Fruit fly (Drosophila melanogaster) whole organism, embryonic: ENCODE measurements around the gene anchor.

Experiments used
- CG10147 ChIP-seq: fragments of 200-800 bp; sonication (Bioruptor generic); optimal IDR thresholded peaks from 2 replicates; lab custom pipeline; 2019; ENCODE audit warnings: missing biosample characterization, mild to moderate bottlenecking, missing genetic modification characterization, moderate library complexity
- CG10565 ChIP-seq: fragments of 200-800 bp; sonication (Bioruptor generic); optimal IDR thresholded peaks from 3 replicates; lab custom pipeline; 2016; ENCODE audit warnings: missing biosample characterization, mild to moderate bottlenecking, missing genetic modification characterization
- CG11247 ChIP-seq: fragments of 200-800 bp; sonication (Bioruptor generic); IDR thresholded peaks from 2 replicates; pipeline ENCODE4 v1.3.6; 2022; ENCODE audit warnings: missing biosample characterization, missing genetic modification characterization
- CG11560 ChIP-seq: fragments of 200-800 bp; sonication (Bioruptor generic); IDR thresholded peaks from 3 replicates; pipeline ENCODE4 v1.3.6; 2022; ENCODE audit warnings: missing biosample characterization, missing genetic modification characterization
- CG12236 ChIP-seq: fragments of 200-800 bp; sonication (Bioruptor generic); optimal IDR thresholded peaks from 2 replicates; lab custom pipeline; 2016; ENCODE audit warnings: missing biosample characterization, missing genetic modification characterization
- CG1529 ChIP-seq: fragments of 200-800 bp; sonication (Bioruptor generic); optimal IDR thresholded peaks from 3 replicates; lab custom pipeline; 2018; ENCODE audit warnings: missing biosample characterization, missing genetic modification characterization
- CG16813 ChIP-seq: fragments of 200-800 bp; sonication (Bioruptor generic); IDR thresholded peaks from 3 replicates; pipeline ENCODE4 v1.3.6; 2022; ENCODE audit warnings: missing biosample characterization, missing genetic modification characterization; ENCODE audit not compliant: partially characterized antibody
- CG18764 ChIP-seq: fragments of 200-800 bp; sonication (Bioruptor generic); optimal IDR thresholded peaks from 3 replicates; lab custom pipeline; 2016; ENCODE audit warnings: missing biosample characterization, missing genetic modification characterization
- CG2116 ChIP-seq: fragments of 200-800 bp; sonication (Bioruptor generic); optimal IDR thresholded peaks from 3 replicates; lab custom pipeline; 2018; ENCODE audit warnings: missing biosample characterization, mild to moderate bottlenecking, missing genetic modification characterization
- CG2199 ChIP-seq: fragments of 200-800 bp; sonication (Bioruptor generic); IDR thresholded peaks from 3 replicates; pipeline ENCODE4 v1.3.6; 2022; ENCODE audit warnings: missing biosample characterization, missing genetic modification characterization
- CG2875 ChIP-seq: fragments of 200-800 bp; sonication (Bioruptor generic); optimal IDR thresholded peaks from 2 replicates; lab custom pipeline; 2017; ENCODE audit warnings: missing biosample characterization, mild to moderate bottlenecking, missing genetic modification characterization, missing genetic modification reagents
- CG3065 ChIP-seq: fragments of 200-800 bp; sonication (Bioruptor generic); optimal IDR thresholded peaks from 2 replicates; lab custom pipeline; 2016; ENCODE audit warnings: missing biosample characterization, missing genetic modification characterization
- CG3726 ChIP-seq: fragments of 200-800 bp; sonication (Bioruptor generic); IDR thresholded peaks from 3 replicates; pipeline ENCODE4, ENCODE4 v1.3.6; 2022; ENCODE audit warnings: missing biosample characterization, missing genetic modification characterization
- CG7556 ChIP-seq: fragments of 200-800 bp; sonication (Bioruptor generic); optimal IDR thresholded peaks from 2 replicates; lab custom pipeline; 2017; ENCODE audit warnings: missing biosample characterization, mild to moderate bottlenecking, missing genetic modification characterization
- CG7987 ChIP-seq: fragments of 200-800 bp; sonication (Bioruptor generic); optimal IDR thresholded peaks from 2 replicates; lab custom pipeline; 2018; ENCODE audit warnings: missing biosample characterization, mild to moderate bottlenecking, missing genetic modification characterization, moderate library complexity
- CG8281 ChIP-seq: fragments of 200-800 bp; sonication (Bioruptor generic); optimal IDR thresholded peaks from 2 replicates; lab custom pipeline; 2018; ENCODE audit warnings: missing biosample characterization, mild to moderate bottlenecking, missing genetic modification characterization, moderate library complexity
- CG9215 ChIP-seq: fragments of 200-800 bp; sonication (Bioruptor generic); IDR thresholded peaks from 2 replicates; pipeline ENCODE4 v1.3.6; 2022; ENCODE audit warnings: missing biosample characterization, missing genetic modification characterization
- CG9437 ChIP-seq: fragments of 200-800 bp; sonication (Bioruptor generic); optimal IDR thresholded peaks from 2 replicates; lab custom pipeline; 2018; ENCODE audit warnings: missing biosample characterization, mild to moderate bottlenecking, missing genetic modification characterization
- CG9797 ChIP-seq: fragments of 200-800 bp; sonication (Bioruptor generic); optimal IDR thresholded peaks from 3 replicates; lab custom pipeline; 2018; ENCODE audit warnings: missing biosample characterization, mild to moderate bottlenecking, missing genetic modification characterization
- D19A ChIP-seq: fragments of 200-800 bp; optimal IDR thresholded peaks from 3 replicates; lab custom pipeline; 2019; ENCODE audit warnings: missing biosample characterization, mild to moderate bottlenecking, missing genetic modification characterization, moderate library complexity
- Dp ChIP-seq: fragments of 200-800 bp; sonication (Bioruptor generic); optimal IDR thresholded peaks from 2 replicates; lab custom pipeline; 2018; ENCODE audit warnings: missing biosample characterization, mild to moderate bottlenecking, missing genetic modification characterization, moderate library complexity
- E2f2 ChIP-seq: fragments of 200-800 bp; sonication (Bioruptor generic); IDR thresholded peaks from 2 replicates; pipeline ENCODE4 v1.3.6; 2022; ENCODE audit warnings: missing biosample characterization, missing genetic modification characterization
- Fer2 ChIP-seq: fragments of 200-800 bp; sonication (Bioruptor generic); optimal IDR thresholded peaks from 2 replicates; lab custom pipeline; 2018; ENCODE audit warnings: missing biosample characterization, mild to moderate bottlenecking, missing genetic modification characterization, moderate library complexity
- HmgD ChIP-seq: fragments of 200-800 bp; sonication (Bioruptor generic); optimal IDR thresholded peaks from 3 replicates; lab custom pipeline; 2016; ENCODE audit warnings: missing biosample characterization, missing genetic modification characterization
- Hr3 ChIP-seq: fragments of 200-800 bp; sonication (Bioruptor generic); optimal IDR thresholded peaks from 3 replicates; lab custom pipeline; 2016; ENCODE audit warnings: missing biosample characterization, missing genetic modification characterization
- Hr51 ChIP-seq, 2 experiments: fragments of 200-800 bp; sonication (Bioruptor generic); optimal IDR thresholded peaks; 2 replicates in 1 of 2; 3 replicates in 1 of 2; lab custom pipeline; 2016 to 2018; ENCODE audit warnings: missing biosample characterization in 2 of 2, missing genetic modification characterization in 2 of 2, mild to moderate bottlenecking in 1 of 2, moderate library complexity in 1 of 2
- Stat92E ChIP-seq, 3 experiments: fragments of >200 bp in 2 of 3; fragments of 200-800 bp in 1 of 3; sonication (Bioruptor generic) in 1 of 3; optimal IDR thresholded peaks; 2 replicates each; lab custom pipeline; 2017 to 2019; ENCODE audit warnings: missing biosample characterization in 3 of 3, missing genetic modification characterization in 3 of 3, mild to moderate bottlenecking in 1 of 3, moderate library complexity in 1 of 3
- az2 ChIP-seq: fragments of 200-800 bp; sonication (Bioruptor generic); optimal IDR thresholded peaks from 3 replicates; lab custom pipeline; 2016; ENCODE audit warnings: missing biosample characterization, missing genetic modification characterization
- bcd ChIP-seq: fragments of 200-800 bp; sonication (Bioruptor generic); optimal IDR thresholded peaks from 2 replicates; lab custom pipeline; 2017; ENCODE audit warnings: missing biosample characterization, mild to moderate bottlenecking, missing genetic modification characterization
- caup ChIP-seq: fragments of 200-800 bp; sonication (Bioruptor generic); optimal IDR thresholded peaks from 3 replicates; lab custom pipeline; 2017; ENCODE audit warnings: missing biosample characterization, mild to moderate bottlenecking, missing genetic modification characterization, moderate library complexity; ENCODE audit not compliant: severe bottlenecking
- chm ChIP-seq: fragments of 200-800 bp; sonication (Bioruptor generic); IDR thresholded peaks from 2 replicates; pipeline ENCODE4 v1.3.6; 2022; ENCODE audit warnings: missing biosample characterization, missing genetic modification characterization
- dan ChIP-seq: fragments of 200-800 bp; sonication (Bioruptor generic); IDR thresholded peaks from 2 replicates; pipeline ENCODE4 v1.3.6; 2022; ENCODE audit warnings: missing biosample characterization, missing genetic modification characterization
- fru ChIP-seq: fragments of >200 bp; optimal IDR thresholded peaks from 2 replicates; lab custom pipeline; 2017
- ftz-f1 ChIP-seq: fragments of 200-800 bp; sonication (Bioruptor generic); optimal IDR thresholded peaks from 2 replicates; lab custom pipeline; 2016; ENCODE audit warnings: missing biosample characterization, missing genetic modification characterization
- gem ChIP-seq: fragments of 200-800 bp; sonication (Bioruptor generic); optimal IDR thresholded peaks from 2 replicates; lab custom pipeline; 2019; ENCODE audit warnings: missing biosample characterization, mild to moderate bottlenecking, missing genetic modification characterization, moderate library complexity
- jing ChIP-seq: fragments of 200-800 bp; sonication (Bioruptor generic); optimal IDR thresholded peaks from 2 replicates; lab custom pipeline; 2018; ENCODE audit warnings: missing biosample characterization, mild to moderate bottlenecking, missing genetic modification characterization
- kah ChIP-seq: fragments of 200-800 bp; sonication (Bioruptor generic); optimal IDR thresholded peaks from 2 replicates; lab custom pipeline; 2018; ENCODE audit warnings: missing biosample characterization, mild to moderate bottlenecking, missing genetic modification characterization
- knrl ChIP-seq: fragments of 200-800 bp; sonication (Bioruptor generic); IDR thresholded peaks from 3 replicates; pipeline ENCODE4 v1.3.6; 2022; ENCODE audit warnings: missing biosample characterization, missing genetic modification characterization; ENCODE audit not compliant: partially characterized antibody
- lbe ChIP-seq: fragments of 200-800 bp; sonication (Bioruptor generic); optimal IDR thresholded peaks from 2 replicates; lab custom pipeline; 2016; ENCODE audit warnings: missing biosample characterization, mild to moderate bottlenecking, missing genetic modification characterization
- lmd ChIP-seq: fragments of 200-800 bp; sonication (Bioruptor generic); IDR thresholded peaks from 2 replicates; pipeline ENCODE4 v1.3.6; 2022; ENCODE audit warnings: missing biosample characterization, missing genetic modification characterization
- scrt ChIP-seq: fragments of 200-800 bp; sonication (Bioruptor generic); optimal IDR thresholded peaks from 2 replicates; lab custom pipeline; 2018; ENCODE audit warnings: missing biosample characterization, mild to moderate bottlenecking, missing genetic modification characterization, moderate library complexity
- sim ChIP-seq: fragments of 200-800 bp; sonication (Bioruptor generic); IDR thresholded peaks from 2 replicates; pipeline ENCODE4 v1.3.6; 2022; ENCODE audit warnings: missing biosample characterization, missing genetic modification characterization
- sisA ChIP-seq: fragments of 200-800 bp; sonication (Bioruptor generic); IDR thresholded peaks from 2 replicates; pipeline ENCODE4 v1.3.6; 2022; ENCODE audit warnings: missing biosample characterization, missing genetic modification characterization
- sna ChIP-seq: fragments of 200-800 bp; sonication (Bioruptor generic); IDR thresholded peaks from 2 replicates; pipeline ENCODE4 v1.3.6; 2022; ENCODE audit warnings: missing biosample characterization, missing genetic modification characterization; ENCODE audit not compliant: partially characterized antibody

anchor gene

dm6 chr3L:17608185-17609067 lies 13.2 kb upstream of the anchor start (continued):
- TF ChIP-seq CG3726 (no peak), CG1529 (GFP tag; lab: Kevin White, UChicago) (no peak), az2 (no peak), CG7987 (GFP tag; lab: Kevin White, UChicago) (no peak), Dp (GFP tag; lab: Kevin White, UChicago) (no peak), sna (GFP tag; lab: Robert Waterston, UW) (no peak), scrt (GFP tag; lab: Kevin White, UChicago) (no peak), CG9215 (GFP tag; lab: Robert Waterston, UW) (no peak), knrl (GFP tag; lab: Robert Waterston, UW) (no peak)

- TF ChIP-seq CG11247 (GFP tag; lab: Robert Waterston, UW): 0 out of 2 replicates have a peak, but pooled peaks have one; percentile 28
- no peak for TF ChIP-seq CG2199 (GFP tag; lab: Robert Waterston, UW)
- TF ChIP-seq E2f2: no peak
These were observed 12.6 kb upstream of the anchor start for dm6 chr3L:17609068-17609382.

dm6 chr3L:17610896-17611711 lies 10.5 kb upstream of the anchor start:
- TF ChIP-seq bcd (GFP tag; lab: Kevin White, UChicago): peak; percentile 70
- no peak for TF ChIP-seq caup (GFP tag; lab: Kevin White, UChicago)
- no peak for TF ChIP-seq CG3726
- TF ChIP-seq CG3065 (GFP tag; lab: Kevin White, UChicago): no peak
- peak; percentile 83 for TF ChIP-seq lbe
- TF ChIP-seq CG2116 (GFP tag; lab: Kevin White, UChicago): peak; percentile 38
- 0 out of 2 replicates have a peak, but pooled peaks have one; percentile 40 for TF ChIP-seq sim
- TF ChIP-seq CG10147: no peak
- no peak for TF ChIP-seq CG10565 (GFP tag; lab: Kevin White, UChicago)
- peak; percentile 27 for TF ChIP-seq CG18764 (GFP tag; lab: Kevin White, UChicago)
- TF ChIP-seq chm: no peak
- TF ChIP-seq CG8281 (tag; lab: Kevin White, UChicago): peak; percentile 30
- TF ChIP-seq CG9797: no peak
- TF ChIP-seq CG2875 (GFP tag; lab: Kevin White, UChicago): peak; percentile 43
- TF ChIP-seq CG7556 (GFP tag; lab: Kevin White, UChicago): peak; percentile 73
- peak; percentile 83 for TF ChIP-seq CG9437 (GFP tag; lab: Kevin White, UChicago)
- peak; percentile 84 for TF ChIP-seq gem (tag; lab: Kevin White, UChicago)
- TF ChIP-seq D19A (tag; lab: Kevin White, UChicago): peak; percentile 69
- no peak for TF ChIP-seq CG16813 (GFP tag; lab: Robert Waterston, UW)
- 0 out of 3 replicates have a peak, but pooled peaks have one; percentile 25 for TF ChIP-seq CG11560 (tag; lab: Robert Waterston, UW)
- TF ChIP-seq CG12236 (GFP tag; lab: Kevin White, UChicago): no peak
- no peak for TF ChIP-seq ftz-f1 (GFP tag; lab: Kevin White, UChicago)
- peak; percentile 46; the same call in 1 of the 2 replicates for TF ChIP-seq lmd
- no peak for TF ChIP-seq fru (lab: Kevin White, UChicago)
- TF ChIP-seq dan (GFP tag; lab: Robert Waterston, UW): no peak
- TF ChIP-seq sisA: peak; percentile 46; the same call in 1 of the 2 replicates
- TF ChIP-seq Hr51 (GFP tag; optimal IDR thresholded peaks at IDR 0.05; lab: Kevin White, UChicago): peak in 1 of 2 experiments; percentile 79
- no peak for TF ChIP-seq jing
- no peak for TF ChIP-seq Fer2 (tag; lab: Kevin White, UChicago)
- peak in 1 of 3 experiments; percentile 26 for TF ChIP-seq Stat92E (GFP tag; optimal IDR thresholded peaks at IDR 0.05; lab: Kevin White, UChicago)
- TF ChIP-seq HmgD (GFP tag; lab: Kevin White, UChicago): no peak
- TF ChIP-seq Hr3 (GFP tag; lab: Kevin White, UChicago): peak; percentile 71
- TF ChIP-seq kah: peak; percentile 24
